Worm (Caenorhabditis elegans): ENCODE data around the gene F58F12.3.

F58F12.3 gene

DNA sequence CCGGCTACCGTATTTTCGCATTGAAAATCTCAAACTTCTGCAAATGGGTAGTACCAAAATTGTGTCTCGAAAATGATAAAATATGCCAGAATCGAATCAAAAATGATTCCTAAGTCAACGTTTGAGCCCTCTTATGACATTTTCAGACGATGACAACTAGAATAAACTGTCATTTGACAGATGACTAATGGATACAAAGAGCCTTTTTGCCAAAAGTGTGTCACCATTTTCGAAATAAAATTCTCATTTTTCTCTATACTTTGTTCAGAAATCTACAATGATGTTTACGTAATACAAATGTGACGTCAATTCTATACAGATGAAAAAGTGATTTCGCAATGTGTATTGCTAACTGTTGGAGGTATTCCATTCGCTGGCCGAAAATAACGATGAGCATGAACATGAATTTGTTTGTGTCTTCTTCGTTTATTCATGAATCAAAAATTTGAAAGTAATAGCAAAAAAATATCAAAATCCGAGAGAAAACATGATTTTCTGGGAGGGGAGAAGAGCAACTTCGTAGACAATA is 44.5 kb downstream of the F58F12.3 start (continued):
- TF ChIP-seq nhr-120 (GFP tag; IDR thresholded peaks at IDR 0.05) (no peak), K12H6.12 (tag; optimal IDR thresholded peaks at IDR 0.05) (peak; percentile 58), ztf-28 (GFP tag; IDR thresholded peaks at IDR 0.05) (no peak), egrh-3 (GFP tag; IDR thresholded peaks at IDR 0.05) (no peak), somi-1 (GFP tag; optimal IDR thresholded peaks at IDR 0.05) (peak; percentile 71), F37B4.10 (GFP tag; IDR thresholded peaks at IDR 0.05) (0 out of 2 replicates have a peak, but pooled peaks have one; percentile 14), efl-1 (GFP tag; optimal IDR thresholded peaks at IDR 0.05) (no peak), mes-4 (tag; optimal IDR thresholded peaks at IDR 0.05) (no peak), athp-1 (tag; optimal IDR thresholded peaks at IDR 0.05) (peak; percentile 63), egl-18 (GFP tag; IDR thresholded peaks at IDR 0.05) (no peak), aptf-2 (GFP tag; conservative IDR thresholded peaks at IDR 0.05) (no peak), atf-7 (tag; optimal IDR thresholded peaks at IDR 0.05) (peak; percentile 90), ztf-26 (tag; optimal IDR thresholded peaks at IDR 0.05) (peak; percentile 62), ama-1 (optimal IDR thresholded peaks at IDR 0.05) (peak; percentile 96), ama-1 (GFP tag; optimal IDR thresholded peaks at IDR 0.05) (peak in 1 of 2 experiments; percentile 49), F52B5.7 (tag; optimal IDR thresholded peaks at IDR 0.05) (peak; percentile 85), lsy-27 (tag; optimal IDR thresholded peaks at IDR 0.05; ENCODE audit: borderline replicate concordance, insufficient read depth) (no peak), ceh-40 (GFP tag; IDR thresholded peaks at IDR 0.05) (no peak), snpc-1.3 (tag; optimal IDR thresholded peaks at IDR 0.05; ENCODE audit: insufficient read depth) (no peak), aptf-3 (GFP tag; IDR thresholded peaks at IDR 0.05) (no peak), ceh-79 (tag; optimal IDR thresholded peaks at IDR 0.05) (peak; percentile 74), cebp-2 (GFP tag; IDR thresholded peaks at IDR 0.05) (0 out of 2 replicates have a peak, but pooled peaks have one; percentile 65), F55B11.4 (tag; optimal IDR thresholded peaks at IDR 0.05; ENCODE audit: borderline replicate concordance, insufficient read depth) (no peak), Y67H2A.10 (GFP tag; conservative IDR thresholded peaks at IDR 0.05) (no peak), tbx-9 (tag; optimal IDR thresholded peaks at IDR 0.05; ENCODE audit: borderline replicate concordance) (no peak), xnd-1 (tag; optimal IDR thresholded peaks at IDR 0.05) (no peak), tlf-1 (GFP tag; optimal IDR thresholded peaks at IDR 0.05) (peak; percentile 82), bed-1 (GFP tag; IDR thresholded peaks at IDR 0.05) (0 out of 2 replicates have a peak, but pooled peaks have one; percentile 40), lin-54 (GFP tag; optimal IDR thresholded peaks at IDR 0.05) (peak; percentile 57), akir-1 (GFP tag; optimal IDR thresholded peaks at IDR 0.05) (peak; percentile 52), lin-35 (GFP tag; optimal IDR thresholded peaks at IDR 0.05) (peak in 1 of 3 experiments; percentile 60), F23B12.7 (tag; optimal IDR thresholded peaks at IDR 0.05; ENCODE audit: insufficient read depth) (peak; percentile 96), bed-2 (GFP tag; IDR thresholded peaks at IDR 0.05) (no peak), nhr-90 (tag; optimal IDR thresholded peaks at IDR 0.05) (peak; percentile 13), ztf-18 (tag; optimal IDR thresholded peaks at IDR 0.05) (peak; percentile 40), nhr-179 (tag; optimal IDR thresholded peaks at IDR 0.05) (no peak), cebp-1 (GFP tag; IDR thresholded peaks at IDR 0.05) (peak; percentile 98), cebp-1 (tag; optimal IDR thresholded peaks at IDR 0.05) (peak; percentile 98), lin-26 (GFP tag; IDR thresholded peaks at IDR 0.05) (peak; percentile 62; the same call in 1 of the 2 replicates), nfyb-1 (GFP tag; IDR thresholded peaks at IDR 0.05) (peak; percentile 95), attf-6 (GFP tag; IDR thresholded peaks at IDR 0.05) (0 out of 2 replicates have a peak, but pooled peaks have one; percentile 53), hlh-12 (tag; optimal IDR thresholded peaks at IDR 0.05) (no peak), snpc-1.1 (tag; optimal IDR thresholded peaks at IDR 0.05; ENCODE audit: insufficient read depth) (no peak), madf-10 (tag; optimal IDR thresholded peaks at IDR 0.05) (peak; percentile 68), ccch-3 (GFP tag; optimal IDR thresholded peaks at IDR 0.05) (no peak), fkh-3 (tag; optimal IDR thresholded peaks at IDR 0.05) (peak; percentile 87), let-526 (GFP tag; IDR thresholded peaks at IDR 0.05) (peak; percentile 62; the same call in 1 of the 2 replicates)
